Worm (Caenorhabditis elegans) whole organism, young adult: ENCODE data around the gene F58H1.2.

ENCODE experiments used
- F55B11.4 ChIP-seq: sonication (generic microtip); optimal IDR thresholded peaks from 2 replicates; lab custom pipeline; 2016; ENCODE audit warnings: missing compliant biosample characterization, missing genetic modification characterization, borderline replicate concordance; ENCODE audit not compliant: insufficient read depth
- nhr-80 ChIP-seq: sonication (generic microtip); optimal IDR thresholded peaks from 2 replicates; lab custom pipeline; 2016; ENCODE audit warnings: missing genetic modification characterization, missing compliant biosample characterization
- snpc-1.1 ChIP-seq: sonication (generic microtip); optimal IDR thresholded peaks from 2 replicates; lab custom pipeline; 2017; ENCODE audit warnings: missing genetic modification characterization, mild to moderate bottlenecking, missing compliant biosample characterization, antibody characterized with exemption, moderate library complexity, missing genotype, missing genetic modification reagents; ENCODE audit not compliant: insufficient read depth

DNA sequence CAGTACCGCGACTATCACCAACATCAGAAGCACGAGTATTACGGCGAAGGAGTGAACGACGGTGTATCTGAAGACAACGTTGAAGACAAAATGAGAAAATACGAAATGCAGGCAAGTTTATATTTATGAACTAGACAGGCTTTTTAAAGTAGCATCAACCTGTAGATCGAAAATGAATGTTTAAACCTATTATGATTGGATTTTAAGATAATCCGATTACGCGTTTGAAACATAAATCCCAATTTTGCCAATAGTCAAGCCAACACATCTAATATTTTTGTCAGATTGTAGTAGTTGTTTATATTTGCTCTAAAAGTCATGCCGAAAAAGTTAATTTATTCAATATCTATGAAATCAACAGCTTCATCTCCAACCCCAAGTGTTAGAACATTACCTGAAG lies 27.6 kb upstream of the F58H1.2 start:
- TF ChIP-seq F55B11.4 (tag; lab: Kevin White, UChicago) (no peak), snpc-1.1 (tag; lab: Kevin White, UChicago) (no peak), nhr-80 (tag; lab: Kevin White, UChicago) (no peak)
